Worm (Caenorhabditis elegans) whole organism, midembryonic: Measurements from ENCODE around the gene istr-1.

ENCODE experiments used
- T22C8.4 ChIP-seq: fragments of 200-800 bp; sonication (Bioruptor generic); IDR thresholded peaks from 2 replicates; pipeline ENCODE4 v1.3.6; 2022; ENCODE audit warnings: missing genetic modification characterization, missing compliant biosample characterization
- cog-1 ChIP-seq: sonication (generic microtip); optimal IDR thresholded peaks from 2 replicates; lab custom pipeline; 2016; ENCODE audit warnings: missing genetic modification characterization, missing compliant biosample characterization
- flt-1 ChIP-seq: fragments of 200-800 bp; sonication (Bioruptor generic); IDR thresholded peaks from 2 replicates; pipeline ENCODE4 v1.3.6; 2022; ENCODE audit warnings: missing genetic modification characterization, missing compliant biosample characterization
- klf-2 ChIP-seq: fragments of 200-800 bp; sonication (Bioruptor generic); conservative IDR thresholded peaks from 2 replicates; pipeline ENCODE4 v1.3.6; 2022; ENCODE audit warnings: missing genetic modification reagents, missing genetic modification characterization, missing compliant biosample characterization
- med-1 ChIP-seq: sonication (generic microtip); optimal IDR thresholded peaks from 2 replicates; lab custom pipeline; 2017; ENCODE audit warnings: missing genetic modification characterization, mild to moderate bottlenecking, missing compliant biosample characterization, antibody characterized with exemption, missing genetic modification reagents; ENCODE audit not compliant: insufficient read depth
- ref-1 ChIP-seq: fragments of 200-800 bp; sonication (Bioruptor generic); conservative IDR thresholded peaks from 2 replicates; pipeline ENCODE4 v1.3.6; 2022; ENCODE audit warnings: missing genetic modification reagents, missing genetic modification characterization, missing compliant biosample characterization
- tab-1 ChIP-seq: fragments of 200-800 bp; sonication (Bioruptor generic); IDR thresholded peaks from 2 replicates; pipeline ENCODE4 v1.3.6; 2022; ENCODE audit warnings: missing genetic modification characterization, missing compliant biosample characterization
- ztf-23 ChIP-seq: fragments of 200-800 bp; sonication (Bioruptor generic); IDR thresholded peaks from 2 replicates; pipeline ENCODE4 v1.3.6; 2022; ENCODE audit warnings: missing genetic modification reagents, missing genetic modification characterization, missing compliant biosample characterization
- ztf-29 ChIP-seq: fragments of 200-800 bp; sonication (Bioruptor generic); IDR thresholded peaks from 2 replicates; pipeline ENCODE4 v1.3.6; 2022; ENCODE audit warnings: missing genetic modification reagents, missing genetic modification characterization, missing compliant biosample characterization

Gene istr-1

DNA sequence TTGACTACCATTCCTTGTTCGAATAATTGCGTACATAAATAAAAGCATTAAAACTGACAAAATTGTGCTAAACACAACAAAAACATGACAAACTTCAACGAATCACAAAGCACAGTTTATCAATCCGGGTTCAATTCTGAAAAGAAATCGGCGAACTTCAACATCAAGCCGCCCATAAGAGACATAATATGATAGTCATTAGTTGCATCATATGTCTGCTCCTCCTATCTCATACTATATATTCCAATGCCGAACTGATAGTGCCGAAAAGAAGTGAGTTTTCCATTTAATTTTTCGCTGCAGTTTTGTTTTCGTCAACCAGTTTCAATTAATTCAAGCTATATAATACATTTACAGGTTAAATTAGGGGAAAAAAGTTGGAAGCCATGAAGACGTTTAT lies 44.0 kb downstream of the istr-1 start, which contains the start of gene hrg-7:
TSS of gene hrg-7 (plus strand) at position 358 of the 400 bp plus-strand sequence.
- TF ChIP-seq klf-2 (GFP tag; lab: Robert Waterston, UW) (no peak), tab-1 (GFP tag; lab: Robert Waterston, UW) (no peak), T22C8.4 (GFP tag; lab: Robert Waterston, UW) (no peak), flt-1 (GFP tag; lab: Robert Waterston, UW) (no peak), ztf-23 (GFP tag; lab: Robert Waterston, UW) (no peak), ref-1 (GFP tag; lab: Robert Waterston, UW) (no peak), ztf-29 (no peak), cog-1 (tag; lab: Kevin White, UChicago) (no peak), med-1 (no peak)

DNA sequence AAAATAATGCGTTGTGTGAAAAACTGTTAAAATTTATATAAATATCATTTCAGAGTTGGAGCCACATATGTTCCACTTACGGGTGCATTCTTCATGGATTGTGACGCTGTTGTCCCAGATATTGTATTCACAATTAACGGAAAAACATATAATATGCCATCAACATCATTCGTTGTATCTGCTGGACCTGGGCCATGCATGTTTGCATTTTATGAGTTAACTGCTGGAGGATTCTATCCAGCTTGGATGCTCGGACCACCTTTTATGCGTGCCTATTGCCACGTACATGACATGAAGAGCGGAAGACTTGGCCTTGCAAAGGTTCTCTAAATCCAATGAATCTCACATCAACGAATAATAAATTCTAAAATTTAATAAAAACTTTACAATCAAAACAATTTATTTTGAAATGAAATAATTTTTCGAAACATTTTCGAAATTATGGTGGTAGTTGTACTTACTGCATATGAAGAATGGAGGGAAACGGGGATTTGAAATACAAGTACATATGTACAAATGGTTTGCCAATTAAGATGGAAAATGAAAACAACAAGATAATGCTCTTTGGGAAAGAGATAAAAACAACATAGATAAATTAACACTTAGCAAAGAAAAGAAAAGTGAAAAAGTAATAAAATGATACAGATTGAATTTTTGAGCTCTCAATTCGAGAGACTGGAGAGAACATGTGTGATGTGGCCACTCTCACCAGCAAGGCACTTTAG lies 46.3 kb downstream of the istr-1 start:
- TF ChIP-seq flt-1 (GFP tag; lab: Robert Waterston, UW) (no peak), ref-1 (GFP tag; lab: Robert Waterston, UW) (no peak), ztf-23 (GFP tag; lab: Robert Waterston, UW) (no peak), med-1 (no peak), ztf-29 (no peak)

- TF ChIP-seq ref-1 (GFP tag; lab: Robert Waterston, UW) (no peak), cog-1 (tag; lab: Kevin White, UChicago) (no peak), flt-1 (GFP tag; lab: Robert Waterston, UW) (no peak), med-1 (no peak), ztf-23 (GFP tag; lab: Robert Waterston, UW) (no peak)
Observed at ce11 chrV:12744979-12745378, 47.3 kb downstream of the istr-1 start, which contains the start of gene C15C8.7. Gene C15C8.7, minus strand, starts transcription at chrV:12745050.

DNA sequence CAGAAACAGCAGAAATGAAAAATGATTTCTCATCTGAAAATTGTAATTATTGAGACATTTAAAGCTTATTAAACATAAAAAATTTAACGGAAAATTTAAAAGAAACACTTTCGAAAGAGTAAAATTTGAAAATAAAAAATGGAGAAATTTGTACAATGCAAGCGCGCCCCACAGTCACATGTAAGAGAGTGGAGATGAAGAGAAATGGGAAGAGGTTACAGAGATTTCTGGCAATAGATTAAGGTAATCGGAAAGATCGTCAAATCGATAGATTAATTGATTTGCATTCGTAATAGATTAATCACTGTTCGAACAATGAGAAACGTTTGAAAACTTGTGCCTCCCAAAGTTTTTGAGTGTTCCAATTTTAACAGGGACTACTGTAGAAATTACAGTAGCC lies 49.8 kb downstream of the istr-1 start, which contains the start of gene C15C8.4:
TSS of gene C15C8.4 (minus strand) at position 33 of the 400 bp plus-strand sequence.
- no peak for TF ChIP-seq klf-2 (GFP tag; lab: Robert Waterston, UW)
- no peak for TF ChIP-seq flt-1 (GFP tag; lab: Robert Waterston, UW)
- TF ChIP-seq ref-1 (GFP tag; lab: Robert Waterston, UW): no peak
- TF ChIP-seq T22C8.4 (GFP tag; lab: Robert Waterston, UW): no peak
- TF ChIP-seq cog-1 (tag; lab: Kevin White, UChicago): no peak
- no peak for TF ChIP-seq ztf-23 (GFP tag; lab: Robert Waterston, UW)
- no peak for TF ChIP-seq med-1
- TF ChIP-seq ztf-29: no peak
- no peak for TF ChIP-seq tab-1 (GFP tag; lab: Robert Waterston, UW)

ce11 chrV:12747856-12748255 lies 50.2 kb downstream of the istr-1 start, which contains the start of gene C15C8.5:
Gene C15C8.5, plus strand, starts transcription at chrV:12748007.
- no peak for TF ChIP-seq flt-1 (GFP tag; lab: Robert Waterston, UW)
- TF ChIP-seq ztf-23 (GFP tag; lab: Robert Waterston, UW): no peak
- TF ChIP-seq T22C8.4 (GFP tag; lab: Robert Waterston, UW): no peak
- no peak for TF ChIP-seq ztf-29
- no peak for TF ChIP-seq klf-2 (GFP tag; lab: Robert Waterston, UW)
- no peak for TF ChIP-seq ref-1 (GFP tag; lab: Robert Waterston, UW)

ce11 chrV:12749558-12749957 lies 51.9 kb downstream of the istr-1 start:
- TF ChIP-seq ztf-29 (no peak), tab-1 (GFP tag; lab: Robert Waterston, UW) (no peak), klf-2 (GFP tag; lab: Robert Waterston, UW) (no peak), ref-1 (GFP tag; lab: Robert Waterston, UW) (no peak), T22C8.4 (GFP tag; lab: Robert Waterston, UW) (no peak), flt-1 (GFP tag; lab: Robert Waterston, UW) (no peak), ztf-23 (GFP tag; lab: Robert Waterston, UW) (no peak), cog-1 (tag; lab: Kevin White, UChicago) (no peak), med-1 (no peak)

DNA sequence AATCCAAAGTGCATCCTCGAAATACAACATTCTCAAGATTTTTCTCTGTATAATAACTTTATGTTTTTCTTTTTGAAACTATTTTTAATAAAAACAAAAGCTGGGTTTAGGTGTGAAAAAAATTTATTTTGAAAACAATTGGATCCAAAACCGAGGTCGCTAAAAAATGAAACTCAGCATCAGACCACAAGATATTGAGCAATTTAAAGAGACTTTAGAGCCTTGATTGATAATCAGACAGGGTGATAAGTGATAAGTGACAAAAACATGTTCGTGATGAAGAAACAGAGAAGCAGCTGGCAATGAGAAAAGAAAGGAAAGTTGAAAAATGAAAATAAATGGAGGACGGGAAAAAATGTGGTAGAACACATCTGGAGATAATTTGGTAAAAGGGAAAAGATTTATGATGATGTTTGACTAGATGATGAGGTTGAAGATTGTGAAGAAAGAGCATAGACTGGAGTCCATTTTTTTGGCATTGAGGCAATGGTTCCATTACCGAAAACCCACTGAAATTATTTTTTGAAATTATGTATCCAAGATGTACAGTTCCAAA lies 53.9 kb downstream of the istr-1 start, which contains the start of gene C15C8.6:
TSS of gene C15C8.6 (minus strand) at position 51 of the 556 bp plus-strand sequence.
- no peak for TF ChIP-seq flt-1 (GFP tag; lab: Robert Waterston, UW)
- no peak for TF ChIP-seq tab-1 (GFP tag; lab: Robert Waterston, UW)
- TF ChIP-seq cog-1 (tag; lab: Kevin White, UChicago): no peak
- TF ChIP-seq ztf-29: no peak
- TF ChIP-seq ref-1 (GFP tag; lab: Robert Waterston, UW): no peak
- TF ChIP-seq med-1: no peak
- no peak for TF ChIP-seq T22C8.4 (GFP tag; lab: Robert Waterston, UW)
- TF ChIP-seq ztf-23 (GFP tag; lab: Robert Waterston, UW): no peak
- TF ChIP-seq klf-2 (GFP tag; lab: Robert Waterston, UW): no peak

DNA sequence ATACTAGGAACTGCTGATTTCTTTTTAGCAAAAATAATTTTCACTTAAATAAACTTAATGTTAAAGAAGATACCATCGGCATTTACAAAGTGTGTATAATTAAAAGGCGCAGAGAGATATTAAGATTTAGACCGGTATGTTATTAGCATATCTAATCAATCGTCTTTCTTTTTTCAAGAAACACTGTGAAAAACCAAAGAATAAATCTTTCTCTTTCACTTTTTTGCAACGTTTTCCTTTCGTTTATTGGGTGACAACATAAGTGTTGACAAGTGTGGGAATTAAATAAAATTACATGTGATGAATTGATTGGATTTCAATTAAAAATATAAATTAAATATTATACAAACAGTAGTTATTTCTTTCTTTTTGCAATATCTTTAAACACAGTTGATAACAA lies 54.7 kb downstream of the istr-1 start, which contains the start of gene C15C8.8:
TSS of gene C15C8.8 (minus strand) at position 101 of the 400 bp plus-strand sequence.
- TF ChIP-seq ztf-23 (GFP tag; lab: Robert Waterston, UW) (no peak), ztf-29 (no peak), cog-1 (tag; lab: Kevin White, UChicago) (no peak), flt-1 (GFP tag; lab: Robert Waterston, UW) (no peak), tab-1 (GFP tag; lab: Robert Waterston, UW) (no peak), klf-2 (GFP tag; lab: Robert Waterston, UW) (no peak), T22C8.4 (GFP tag; lab: Robert Waterston, UW) (no peak), ref-1 (GFP tag; lab: Robert Waterston, UW) (no peak), med-1 (no peak)
